Fruit fly (Drosophila melanogaster) whole organism, pupa: ENCODE results near the gene CG14551.
A peak's percentile ranks its signal among the peaks of the same experiment; 100 is the strongest.

Experiments
- CG13204 ChIP-seq: fragments of 200-800 bp; sonication (Bioruptor generic); optimal IDR thresholded peaks from 2 replicates; lab custom pipeline; 2018; ENCODE audit warnings: missing biosample characterization, mild to moderate bottlenecking, missing genetic modification characterization, moderate library complexity
- CG14655 ChIP-seq: fragments of 200-800 bp; sonication (Bioruptor generic); optimal IDR thresholded peaks from 3 replicates; lab custom pipeline; 2017; ENCODE audit warnings: mild to moderate bottlenecking, missing biosample characterization, missing genetic modification reagents, missing genetic modification characterization
- CG17806 ChIP-seq: fragments of 200-800 bp; sonication (Bioruptor generic); optimal IDR thresholded peaks from 2 replicates; lab custom pipeline; 2018; ENCODE audit warnings: missing biosample characterization, mild to moderate bottlenecking, missing genetic modification characterization, moderate library complexity
- D1 ChIP-seq: fragments of 200-800 bp; sonication (Bioruptor generic); optimal IDR thresholded peaks from 2 replicates; lab custom pipeline; 2018; ENCODE audit warnings: missing biosample characterization, mild to moderate bottlenecking, missing genetic modification characterization, moderate library complexity
- EcR ChIP-seq: fragments of 200-800 bp; sonication (Bioruptor generic); optimal IDR thresholded peaks from 3 replicates; lab custom pipeline; 2019; ENCODE audit warnings: missing biosample characterization, missing genetic modification characterization, mild to moderate bottlenecking, moderate library complexity, missing genetic modification reagents
- Pif1A ChIP-seq: fragments of 200-800 bp; sonication (Bioruptor generic); optimal IDR thresholded peaks from 3 replicates; lab custom pipeline; 2016; ENCODE audit warnings: missing biosample characterization, missing genetic modification characterization

dm6 chr3R:26095551-26095950 lies 32.7 kb upstream of the CG14551 start:
- TF ChIP-seq EcR (GFP tag; lab: Kevin White, UChicago): no peak
- no peak for TF ChIP-seq Pif1A (GFP tag; lab: Kevin White, UChicago)
- peak; percentile 4 for TF ChIP-seq CG14655 (GFP tag; lab: Kevin White, UChicago)
- no peak for TF ChIP-seq D1 (tag; lab: Kevin White, UChicago)
- TF ChIP-seq CG13204 (GFP tag; lab: Kevin White, UChicago): no peak
- no peak for TF ChIP-seq CG17806
